Fruit fly (Drosophila melanogaster) whole organism, embryonic: ENCODE measurements around the gene CG46464.
A peak's percentile ranks its signal among the peaks of the same experiment; 100 is the strongest.

Source experiments
- Adf1 ChIP-seq: fragments of 200-800 bp; sonication (Bioruptor generic); IDR thresholded peaks from 2 replicates; pipeline ENCODE4 v1.3.6; 2022; ENCODE audit warnings: missing biosample characterization, missing genetic modification characterization
- Bdp1 ChIP-seq: fragments of 200-800 bp; sonication (Bioruptor generic); optimal IDR thresholded peaks from 3 replicates; lab custom pipeline; 2016; ENCODE audit warnings: missing biosample characterization, missing genetic modification characterization
- Bgb ChIP-seq: fragments of 200-800 bp; sonication (Bioruptor generic); IDR thresholded peaks from 2 replicates; pipeline ENCODE4 v1.3.6; 2022; ENCODE audit warnings: missing biosample characterization, missing genetic modification characterization; ENCODE audit not compliant: partially characterized antibody
- CG11085 ChIP-seq: fragments of 200-800 bp; sonication (Bioruptor generic); IDR thresholded peaks from 2 replicates; pipeline ENCODE4 v1.3.6; 2022; ENCODE audit warnings: missing biosample characterization, missing genetic modification characterization
- CG13123 ChIP-seq: fragments of 200-800 bp; sonication (Bioruptor generic); optimal IDR thresholded peaks from 2 replicates; lab custom pipeline; 2016; ENCODE audit warnings: missing biosample characterization, missing genetic modification characterization
- CG14014 ChIP-seq: fragments of 200-800 bp; sonication (Bioruptor generic); IDR thresholded peaks from 2 replicates; pipeline ENCODE4 v1.3.6; 2022; ENCODE audit warnings: missing biosample characterization, missing genetic modification characterization
- CG14441 ChIP-seq: fragments of 200-800 bp; sonication (Bioruptor generic); IDR thresholded peaks from 2 replicates; pipeline ENCODE4 v1.3.6; 2022; ENCODE audit warnings: missing biosample characterization, missing genetic modification characterization
- CG14860 ChIP-seq: fragments of 200-800 bp; sonication (Bioruptor generic); IDR thresholded peaks from 3 replicates; pipeline ENCODE4 v1.3.6; 2022; ENCODE audit warnings: missing biosample characterization, missing genetic modification characterization; ENCODE audit not compliant: partially characterized antibody
- CG18011 ChIP-seq: fragments of 200-800 bp; sonication (Bioruptor generic); optimal IDR thresholded peaks from 2 replicates; lab custom pipeline; 2017; ENCODE audit warnings: missing biosample characterization, missing genetic modification characterization, mild to moderate bottlenecking, moderate library complexity, missing genotype
- CG18262 ChIP-seq: fragments of 200-800 bp; optimal IDR thresholded peaks from 3 replicates; lab custom pipeline; 2019; ENCODE audit warnings: missing biosample characterization, mild to moderate bottlenecking, missing genetic modification characterization, moderate library complexity
- CG33557 ChIP-seq: fragments of 200-800 bp; sonication (Bioruptor generic); optimal IDR thresholded peaks from 2 replicates; lab custom pipeline; 2019; ENCODE audit warnings: missing biosample characterization, mild to moderate bottlenecking, missing genetic modification characterization, moderate library complexity
- CG42726 ChIP-seq: fragments of 200-800 bp; sonication (Bioruptor generic); IDR thresholded peaks from 2 replicates; pipeline ENCODE4 v1.3.6; 2022; ENCODE audit warnings: missing biosample characterization, missing genetic modification characterization; ENCODE audit not compliant: partially characterized antibody
- CG4617 ChIP-seq: fragments of 200-800 bp; sonication (Bioruptor generic); optimal IDR thresholded peaks from 3 replicates; lab custom pipeline; 2016; ENCODE audit warnings: missing biosample characterization, missing genetic modification characterization, borderline replicate concordance
- CG6765 ChIP-seq: fragments of 200-800 bp; sonication (Bioruptor generic); optimal IDR thresholded peaks from 3 replicates; lab custom pipeline; 2017; ENCODE audit warnings: missing biosample characterization, mild to moderate bottlenecking, missing genetic modification characterization
- CG6791 ChIP-seq: fragments of 200-800 bp; sonication (Bioruptor generic); IDR thresholded peaks from 3 replicates; pipeline ENCODE4 v1.3.6; 2022; ENCODE audit warnings: missing biosample characterization, missing genetic modification characterization; ENCODE audit not compliant: partially characterized antibody
- CG7839 ChIP-seq: fragments of 200-800 bp; sonication (Bioruptor generic); optimal IDR thresholded peaks from 3 replicates; lab custom pipeline; 2018; ENCODE audit warnings: missing biosample characterization, mild to moderate bottlenecking, missing genetic modification characterization, moderate library complexity
- CG8290 ChIP-seq, 3 experiments: fragments of 200-800 bp; sonication (Bioruptor generic); optimal IDR thresholded peaks; 2 replicates each; lab custom pipeline; 2016 to 2019; ENCODE audit warnings: missing biosample characterization in 3 of 3, missing genetic modification characterization in 3 of 3, mild to moderate bottlenecking in 2 of 3, moderate library complexity in 1 of 3
- CG8944 ChIP-seq: fragments of 200-800 bp; sonication (Bioruptor generic); optimal IDR thresholded peaks from 3 replicates; lab custom pipeline; 2016; ENCODE audit warnings: missing biosample characterization, missing genetic modification characterization
- Chrac-16 ChIP-seq: fragments of 200-800 bp; sonication (Bioruptor generic); optimal IDR thresholded peaks from 3 replicates; lab custom pipeline; 2016; ENCODE audit warnings: missing biosample characterization, missing genetic modification characterization
- Dad ChIP-seq: fragments of 200-800 bp; sonication (Bioruptor generic); optimal IDR thresholded peaks from 3 replicates; lab custom pipeline; 2016; ENCODE audit warnings: missing biosample characterization, missing genetic modification characterization
- Doc3 ChIP-seq: fragments of 200-800 bp; sonication (Bioruptor generic); IDR thresholded peaks from 3 replicates; pipeline ENCODE4 v1.3.6; 2022; ENCODE audit warnings: missing biosample characterization, missing genetic modification characterization; ENCODE audit not compliant: partially characterized antibody
- E2f2 ChIP-seq: fragments of 200-800 bp; sonication (Bioruptor generic); IDR thresholded peaks from 2 replicates; pipeline ENCODE4 v1.3.6; 2022; ENCODE audit warnings: missing biosample characterization, missing genetic modification characterization
- HLH4C ChIP-seq: fragments of 200-800 bp; sonication (Bioruptor generic); IDR thresholded peaks from 3 replicates; pipeline ENCODE4 v1.3.6; 2022; ENCODE audit warnings: missing biosample characterization, missing genetic modification characterization; ENCODE audit not compliant: partially characterized antibody
- Lpt ChIP-seq: fragments of >200 bp; optimal IDR thresholded peaks from 2 replicates; lab custom pipeline; 2018; ENCODE audit warnings: missing biosample characterization, missing genetic modification characterization
- Nf-YC ChIP-seq: fragments of 200-800 bp; optimal IDR thresholded peaks from 3 replicates; lab custom pipeline; 2019; ENCODE audit warnings: missing biosample characterization, mild to moderate bottlenecking, missing genetic modification characterization, moderate library complexity
- NfI ChIP-seq: fragments of 200-800 bp; sonication (Bioruptor generic); optimal IDR thresholded peaks from 3 replicates; lab custom pipeline; 2018; ENCODE audit warnings: missing biosample characterization, mild to moderate bottlenecking, missing genetic modification characterization, moderate library complexity
- Xrp1 ChIP-seq: fragments of 200-800 bp; sonication (Bioruptor generic); IDR thresholded peaks from 2 replicates; pipeline ENCODE4 v1.3.6; 2022; ENCODE audit warnings: missing biosample characterization, missing genetic modification characterization
- ash1 ChIP-seq: fragments of 200-800 bp; sonication (Bioruptor generic); optimal IDR thresholded peaks from 2 replicates; lab custom pipeline; 2018; ENCODE audit warnings: missing biosample characterization, mild to moderate bottlenecking, missing genetic modification characterization
- ato ChIP-seq: fragments of 200-800 bp; sonication (Bioruptor generic); IDR thresholded peaks from 2 replicates; pipeline ENCODE4 v1.3.6; 2022; ENCODE audit warnings: missing biosample characterization, missing genetic modification characterization; ENCODE audit not compliant: partially characterized antibody
- bigmax ChIP-seq: fragments of 200-800 bp; sonication (Bioruptor generic); optimal IDR thresholded peaks from 2 replicates; lab custom pipeline; 2018; ENCODE audit warnings: missing biosample characterization, mild to moderate bottlenecking, missing genetic modification characterization
- bsh ChIP-seq, 2 experiments: fragments of 200-800 bp; sonication (Bioruptor generic); optimal IDR thresholded peaks; 2 replicates each; lab custom pipeline; 2017 to 2018; ENCODE audit warnings: mild to moderate bottlenecking in 2 of 2, missing biosample characterization in 2 of 2, missing genetic modification characterization in 2 of 2, moderate library complexity in 1 of 2
- cato ChIP-seq: fragments of 200-800 bp; sonication (Bioruptor generic); optimal IDR thresholded peaks from 2 replicates; lab custom pipeline; 2016; ENCODE audit warnings: missing biosample characterization, missing genetic modification characterization, borderline replicate concordance
- cwo ChIP-seq: fragments of 200-800 bp; sonication (Bioruptor generic); optimal IDR thresholded peaks from 3 replicates; lab custom pipeline; 2017; ENCODE audit warnings: missing biosample characterization, missing genetic modification characterization, mild to moderate bottlenecking, moderate library complexity, missing genetic modification reagents
- da ChIP-seq: fragments of 200-800 bp; sonication (Bioruptor generic); optimal IDR thresholded peaks from 2 replicates; lab custom pipeline; 2016; ENCODE audit warnings: missing biosample characterization, missing genetic modification characterization
- dati ChIP-seq: fragments of 200-800 bp; sonication (Bioruptor generic); IDR thresholded peaks from 2 replicates; pipeline ENCODE4 v1.3.6; 2022; ENCODE audit warnings: missing biosample characterization, missing genetic modification characterization
- fru ChIP-seq: fragments of >200 bp; optimal IDR thresholded peaks from 2 replicates; lab custom pipeline; 2017
- gem ChIP-seq: fragments of 200-800 bp; sonication (Bioruptor generic); optimal IDR thresholded peaks from 2 replicates; lab custom pipeline; 2019; ENCODE audit warnings: missing biosample characterization, mild to moderate bottlenecking, missing genetic modification characterization, moderate library complexity
- grn ChIP-seq: fragments of 200-800 bp; sonication (Bioruptor generic); optimal IDR thresholded peaks from 3 replicates; lab custom pipeline; 2017; ENCODE audit warnings: missing biosample characterization, missing genetic modification characterization
- gsb-n ChIP-seq: fragments of 200-800 bp; sonication (Bioruptor generic); optimal IDR thresholded peaks from 3 replicates; lab custom pipeline; 2018; ENCODE audit warnings: missing biosample characterization, mild to moderate bottlenecking, missing genetic modification characterization
- hkb ChIP-seq, 2 experiments: fragments of 200-800 bp in 1 of 2; fragments of >200 bp in 1 of 2; sonication (Bioruptor generic) in 1 of 2; IDR thresholded peaks in 1 of 2; optimal IDR thresholded peaks in 1 of 2; 2 replicates each; pipeline versions ENCODE4 v1.3.6 to Lab custom; 2017 to 2022; ENCODE audit warnings: missing biosample characterization in 1 of 2, missing genetic modification characterization in 1 of 2
- jigr1 ChIP-seq: fragments of 200-800 bp; sonication (Bioruptor generic); IDR thresholded peaks from 3 replicates; pipeline ENCODE4 v1.3.6; 2022; ENCODE audit warnings: missing biosample characterization, missing genetic modification characterization
- jing ChIP-seq: fragments of 200-800 bp; sonication (Bioruptor generic); optimal IDR thresholded peaks from 2 replicates; lab custom pipeline; 2018; ENCODE audit warnings: missing biosample characterization, mild to moderate bottlenecking, missing genetic modification characterization
- knrl ChIP-seq: fragments of 200-800 bp; sonication (Bioruptor generic); IDR thresholded peaks from 3 replicates; pipeline ENCODE4 v1.3.6; 2022; ENCODE audit warnings: missing biosample characterization, missing genetic modification characterization; ENCODE audit not compliant: partially characterized antibody
- pros ChIP-seq: fragments of 200-800 bp; sonication (Bioruptor generic); optimal IDR thresholded peaks from 3 replicates; lab custom pipeline; 2019; ENCODE audit warnings: missing biosample characterization, mild to moderate bottlenecking, missing genetic modification characterization, moderate library complexity
- psq ChIP-seq: fragments of 200-800 bp; sonication (Bioruptor generic); optimal IDR thresholded peaks from 2 replicates; lab custom pipeline; 2017; ENCODE audit warnings: missing biosample characterization, missing genetic modification characterization
- rib ChIP-seq: fragments of 200-800 bp; sonication (Bioruptor generic); IDR thresholded peaks from 2 replicates; pipeline ENCODE4 v1.3.6; 2022; ENCODE audit warnings: missing biosample characterization, missing genetic modification characterization
- row ChIP-seq: fragments of 200-800 bp; sonication (Bioruptor generic); IDR thresholded peaks from 3 replicates; pipeline ENCODE4 v1.3.6; 2022; ENCODE audit warnings: missing biosample characterization, missing genetic modification characterization
- sisA ChIP-seq: fragments of 200-800 bp; sonication (Bioruptor generic); IDR thresholded peaks from 2 replicates; pipeline ENCODE4 v1.3.6; 2022; ENCODE audit warnings: missing biosample characterization, missing genetic modification characterization
- z ChIP-seq: fragments of 200-800 bp; sonication (Bioruptor generic); IDR thresholded peaks from 3 replicates; pipeline ENCODE4 v1.3.6; 2022; ENCODE audit warnings: missing biosample characterization, missing genetic modification characterization
- zf30C ChIP-seq: fragments of 200-800 bp; sonication (Bioruptor generic); optimal IDR thresholded peaks from 3 replicates; lab custom pipeline; 2018; ENCODE audit warnings: missing biosample characterization, mild to moderate bottlenecking, missing genetic modification characterization

The CG46464 gene

dm6 chrX:17379430-17379829 is 64.4 kb downstream of the CG46464 start (continued):
- no peak for TF ChIP-seq fru
- no peak for TF ChIP-seq Chrac-16 (GFP tag; lab: Kevin White, UChicago)
- TF ChIP-seq Dad (GFP tag; lab: Kevin White, UChicago): no peak
- no peak for TF ChIP-seq CG14860 (GFP tag; lab: Robert Waterston, UW)
- no peak for TF ChIP-seq E2f2 (GFP tag; lab: Robert Waterston, UW)
- no peak for TF ChIP-seq Nf-YC (tag; lab: Kevin White, UChicago)
- TF ChIP-seq sisA (GFP tag; lab: Robert Waterston, UW): no peak
- peak; percentile 24 for TF ChIP-seq gem
- no peak for TF ChIP-seq Bgb (GFP tag; lab: Robert Waterston, UW)
- peak in 1 of 2 experiments; percentile 36 for TF ChIP-seq bsh (GFP tag; optimal IDR thresholded peaks at IDR 0.05; lab: Kevin White, UChicago)
- peak; percentile 23 for TF ChIP-seq CG18262 (tag; lab: Kevin White, UChicago)
- no peak for TF ChIP-seq CG42726 (GFP tag; lab: Robert Waterston, UW)
- no peak for TF ChIP-seq da (GFP tag; lab: Kevin White, UChicago)
- peak; percentile 59 for TF ChIP-seq zf30C
- no peak for TF ChIP-seq Lpt (GFP tag; lab: Kevin White, UChicago)
- no peak for TF ChIP-seq dati
- no peak for TF ChIP-seq CG14014 (GFP tag; lab: Robert Waterston, UW)
- no peak for TF ChIP-seq cwo (GFP tag; lab: Kevin White, UChicago)
- no peak for TF ChIP-seq jing (GFP tag; lab: Kevin White, UChicago)
- TF ChIP-seq row (GFP tag; lab: Robert Waterston, UW): 0 out of 3 replicates have a peak, but pooled peaks have one; percentile 30
- no peak for TF ChIP-seq CG11085 (GFP tag; lab: Robert Waterston, UW)
- no peak for TF ChIP-seq z (GFP tag; lab: Robert Waterston, UW)
- TF ChIP-seq NfI: no peak
- peak; percentile 2 for TF ChIP-seq grn (GFP tag; lab: Kevin White, UChicago)
- peak; percentile 50 for TF ChIP-seq pros (GFP tag; lab: Kevin White, UChicago)
- no peak for TF ChIP-seq CG7839
- peak; percentile 4 for TF ChIP-seq CG33557 (GFP tag; lab: Kevin White, UChicago)
- TF ChIP-seq CG18011 (GFP tag; lab: Kevin White, UChicago): no peak
- TF ChIP-seq hkb (optimal IDR thresholded peaks at IDR 0.05; lab: Kevin White, UChicago): no peak
- no peak for TF ChIP-seq hkb (GFP tag; IDR thresholded peaks at IDR 0.05; lab: Robert Waterston, UW)
- no peak for TF ChIP-seq CG6765 (GFP tag; lab: Kevin White, UChicago)
- no peak for TF ChIP-seq CG6791 (GFP tag; lab: Robert Waterston, UW)
- 0 out of 2 replicates have a peak, but pooled peaks have one; percentile 21 for TF ChIP-seq Xrp1 (GFP tag; lab: Robert Waterston, UW)
- TF ChIP-seq CG14441 (GFP tag; lab: Robert Waterston, UW): no peak
- no peak for TF ChIP-seq Doc3
- TF ChIP-seq psq: no peak
- TF ChIP-seq gsb-n (tag; lab: Kevin White, UChicago): peak; percentile 34
- TF ChIP-seq rib (GFP tag; lab: Robert Waterston, UW): no peak
- no peak for TF ChIP-seq bigmax (GFP tag; lab: Kevin White, UChicago)
- TF ChIP-seq ato: no peak
- no peak for TF ChIP-seq CG8290 (GFP tag; optimal IDR thresholded peaks at IDR 0.05; lab: Kevin White, UChicago)
- no peak for TF ChIP-seq CG8290 (tag; optimal IDR thresholded peaks at IDR 0.05; lab: Kevin White, UChicago)
- no peak for TF ChIP-seq cato
- no peak for TF ChIP-seq Adf1 (GFP tag; lab: Robert Waterston, UW)
- no peak for TF ChIP-seq CG8944 (GFP tag; lab: Kevin White, UChicago)
- TF ChIP-seq jigr1: no peak
- no peak for TF ChIP-seq HLH4C (GFP tag; lab: Robert Waterston, UW)
- no peak for TF ChIP-seq ash1 (GFP tag; lab: Kevin White, UChicago)
- TF ChIP-seq CG4617 (GFP tag; lab: Kevin White, UChicago): no peak
- no peak for TF ChIP-seq Bdp1 (GFP tag; lab: Kevin White, UChicago)
- TF ChIP-seq knrl: no peak
- TF ChIP-seq CG13123 (GFP tag; lab: Kevin White, UChicago): no peak
